Worm (Caenorhabditis elegans) whole organism, L4 larva: ENCODE measurements around the gene cpg-19.

Experiments used
- F10B5.3 ChIP-seq: sonication (generic microtip); optimal IDR thresholded peaks from 2 replicates; lab custom pipeline; 2016; ENCODE audit warnings: mild to moderate bottlenecking, missing genetic modification characterization, missing compliant biosample characterization
- F26F4.8 ChIP-seq: fragments of 200-800 bp; sonication (Bioruptor generic); conservative IDR thresholded peaks from 2 replicates; pipeline ENCODE4 v1.3.6; 2022; ENCODE audit warnings: missing genetic modification characterization, missing compliant biosample characterization
- F37D6.2 ChIP-seq: sonication (generic microtip); optimal IDR thresholded peaks from 2 replicates; lab custom pipeline; 2016; ENCODE audit warnings: mild to moderate bottlenecking, missing genetic modification characterization, missing compliant biosample characterization
- F44E2.7 ChIP-seq: fragments of 200-800 bp; sonication (Bioruptor generic); IDR thresholded peaks from 2 replicates; pipeline ENCODE4 v2.1.2; 2022; ENCODE audit warnings: missing genetic modification characterization, missing compliant biosample characterization
- T26A8.4 ChIP-seq: fragments of 200-800 bp; sonication (Bioruptor generic); IDR thresholded peaks from 2 replicates; pipeline ENCODE4 v1.3.6; 2022; ENCODE audit warnings: missing genetic modification characterization, missing compliant biosample characterization
- Y5F2A.4 ChIP-seq: fragments of 200-800 bp; sonication (Bioruptor generic); optimal IDR thresholded peaks from 2 replicates; lab custom pipeline; 2018; ENCODE audit warnings: mild to moderate bottlenecking, missing genetic modification characterization, missing compliant biosample characterization
- aha-1 ChIP-seq: fragments of 150-350 bp; peaks from one replicate; lab custom pipeline; 2014; ENCODE audit warnings: missing biosample characterization, missing genetic modification characterization
- ama-1 ChIP-seq: fragments of 150-350 bp; optimal IDR thresholded peaks from 2 replicates; lab custom pipeline; 2014; ENCODE audit warnings: inconsistent platforms, mixed read lengths
- attf-4 ChIP-seq: sonication (generic microtip); optimal IDR thresholded peaks from 3 replicates; lab custom pipeline; 2017; ENCODE audit warnings: missing biosample characterization, missing genetic modification characterization
- ceh-20 ChIP-seq: fragments of 200-800 bp; sonication (Bioruptor generic); IDR thresholded peaks from 2 replicates; pipeline ENCODE4 v1.3.6; 2022; ENCODE audit warnings: missing genetic modification reagents, missing genetic modification characterization, missing compliant biosample characterization
- ces-1 ChIP-seq: fragments of 150-350 bp; sonication (generic microtip); optimal IDR thresholded peaks from 4 replicates; lab custom pipeline; 2014; ENCODE audit warnings: missing biosample characterization, missing genetic modification reagents, missing genetic modification characterization
- ctbp-1 ChIP-seq: fragments of 200-800 bp; sonication (Bioruptor generic); IDR thresholded peaks from 2 replicates; pipeline ENCODE4 v1.3.6; 2022; ENCODE audit warnings: missing genetic modification reagents, missing genetic modification characterization, missing compliant biosample characterization
- dmd-6 ChIP-seq: fragments of 200-800 bp; sonication (Bioruptor generic); IDR thresholded peaks from 2 replicates; pipeline ENCODE4 v1.3.6; 2022; ENCODE audit warnings: missing genetic modification reagents, missing genetic modification characterization, missing compliant biosample characterization
- dmd-8 ChIP-seq: fragments of 200-800 bp; sonication (Bioruptor generic); IDR thresholded peaks from 2 replicates; pipeline ENCODE4 v1.3.6; 2022; ENCODE audit warnings: missing genetic modification characterization, missing compliant biosample characterization
- fkh-10 ChIP-seq: fragments of 150-350 bp; optimal IDR thresholded peaks from 2 replicates; lab custom pipeline; 2014; ENCODE audit warnings: missing biosample characterization, missing genetic modification reagents, missing genetic modification characterization
- gei-8 ChIP-seq: fragments of 200-800 bp; sonication (Bioruptor generic); optimal IDR thresholded peaks from 2 replicates; lab custom pipeline; 2018; ENCODE audit warnings: mild to moderate bottlenecking, missing genetic modification characterization, missing compliant biosample characterization
- hif-1 ChIP-seq, 2 experiments: sonication (generic microtip); optimal IDR thresholded peaks; 2 replicates each; lab custom pipeline; 2016 to 2017; ENCODE audit warnings: missing compliant biosample characterization in 2 of 2, missing genetic modification characterization in 2 of 2, missing genetic modification reagents in 2 of 2, missing genotype in 2 of 2, mild to moderate bottlenecking in 1 of 2
- hlh-30 ChIP-seq: sonication (generic microtip); optimal IDR thresholded peaks from 2 replicates; lab custom pipeline; 2017; ENCODE audit warnings: antibody characterized with exemption, mild to moderate bottlenecking, missing genetic modification characterization, missing compliant biosample characterization; ENCODE audit not compliant: insufficient read depth
- hmg-1.1 ChIP-seq: fragments of 200-800 bp; sonication (Bioruptor generic); IDR thresholded peaks from 2 replicates; pipeline ENCODE4 v1.3.6; 2022; ENCODE audit warnings: missing genetic modification reagents, missing genetic modification characterization, missing compliant biosample characterization
- jun-1 ChIP-seq: fragments of 150-350 bp; optimal IDR thresholded peaks from 2 replicates; lab custom pipeline; 2014; ENCODE audit warnings: missing biosample characterization, missing genetic modification reagents, missing genetic modification characterization
- lim-7 ChIP-seq: fragments of 200-800 bp; sonication (Bioruptor generic); IDR thresholded peaks from 2 replicates; pipeline ENCODE4 v1.3.6; 2022; ENCODE audit warnings: missing genetic modification characterization, missing compliant biosample characterization
- lir-3 ChIP-seq: sonication (generic microtip); optimal IDR thresholded peaks from 2 replicates; lab custom pipeline; 2016; ENCODE audit warnings: mild to moderate bottlenecking, missing genetic modification characterization, missing compliant biosample characterization
- lsy-2 ChIP-seq, 2 experiments: fragments of 150-350 bp in 1 of 2; sonication (generic microtip) in 1 of 2; optimal IDR thresholded peaks; 2 replicates each; lab custom pipeline; 2014 to 2017; ENCODE audit warnings: missing biosample characterization in 2 of 2, missing genetic modification characterization in 2 of 2
- mdl-1 ChIP-seq, 2 experiments: fragments of 150-350 bp in 1 of 2; sonication (generic microtip) in 1 of 2; optimal IDR thresholded peaks; 2 replicates each; lab custom pipeline; 2014 to 2017; ENCODE audit warnings: missing biosample characterization in 2 of 2, missing genetic modification characterization in 2 of 2
- mep-1 ChIP-seq: fragments of 150-350 bp; sonication (generic microtip); optimal IDR thresholded peaks from 3 replicates; lab custom pipeline; 2014; ENCODE audit warnings: missing biosample characterization, missing genetic modification characterization
- mxl-3 ChIP-seq: fragments of 200-800 bp; sonication (Bioruptor generic); optimal IDR thresholded peaks from 2 replicates; lab custom pipeline; 2018; ENCODE audit warnings: mild to moderate bottlenecking, missing genetic modification characterization, missing compliant biosample characterization
- nhr-10 ChIP-seq: fragments of 150-350 bp; optimal IDR thresholded peaks from 2 replicates; lab custom pipeline; 2014; ENCODE audit warnings: missing biosample characterization, missing genetic modification characterization
- nhr-102 ChIP-seq: sonication (generic microtip); optimal IDR thresholded peaks from 2 replicates; lab custom pipeline; 2016; ENCODE audit warnings: mild to moderate bottlenecking, missing genetic modification characterization, moderate library complexity, missing compliant biosample characterization
- nhr-25 ChIP-seq: sonication (generic microtip); optimal IDR thresholded peaks from 2 replicates; lab custom pipeline; 2017; ENCODE audit warnings: missing genetic modification characterization, mild to moderate bottlenecking, missing compliant biosample characterization, antibody characterized with exemption, moderate library complexity, borderline replicate concordance; ENCODE audit not compliant: insufficient read depth
- nhr-42 ChIP-seq: fragments of 200-800 bp; sonication (Bioruptor generic); IDR thresholded peaks from 2 replicates; pipeline ENCODE4 v1.3.6; 2022; ENCODE audit warnings: missing genetic modification characterization, missing compliant biosample characterization
- nhr-6 ChIP-seq: fragments of 150-350 bp; optimal IDR thresholded peaks from 2 replicates; lab custom pipeline; 2014; ENCODE audit warnings: missing biosample characterization, missing genetic modification characterization
- nhr-76 ChIP-seq: fragments of 150-350 bp; optimal IDR thresholded peaks from 2 replicates; lab custom pipeline; 2014; ENCODE audit warnings: missing biosample characterization, missing genetic modification characterization
- pha-4 ChIP-seq, 2 experiments: fragments of 150-350 bp in 1 of 2; fragments of 200-800 bp in 1 of 2; sonication (Bioruptor generic) in 1 of 2; IDR thresholded peaks in 1 of 2; optimal IDR thresholded peaks in 1 of 2; 2 replicates each; pipeline versions ENCODE4 v1.3.6 to Lab custom; 2014 to 2022; ENCODE audit warnings: missing genetic modification characterization in 2 of 2, missing genetic modification reagents in 2 of 2, missing biosample characterization in 1 of 2, missing compliant biosample characterization in 1 of 2
- php-3 ChIP-seq: fragments of 200-800 bp; sonication (Bioruptor generic); IDR thresholded peaks from 2 replicates; pipeline ENCODE4 v1.3.6; 2022; ENCODE audit warnings: missing genetic modification reagents, missing genetic modification characterization, missing compliant biosample characterization
- saeg-2 ChIP-seq: fragments of 200-800 bp; sonication (Bioruptor generic); IDR thresholded peaks from 2 replicates; pipeline ENCODE4 v1.3.6; 2022; ENCODE audit warnings: missing genetic modification reagents, missing genetic modification characterization, missing compliant biosample characterization
- set-16 ChIP-seq: fragments of 200-800 bp; sonication (Bioruptor generic); IDR thresholded peaks from 2 replicates; pipeline ENCODE4 v1.3.6; 2022; ENCODE audit warnings: missing genetic modification reagents, missing genetic modification characterization, missing compliant biosample characterization
- snpc-1.2 ChIP-seq: fragments of 200-800 bp; sonication (Bioruptor generic); IDR thresholded peaks from 2 replicates; pipeline ENCODE4 v1.3.6; 2022; ENCODE audit warnings: missing genetic modification reagents, missing genetic modification characterization, missing compliant biosample characterization
- spr-1 ChIP-seq: sonication (generic microtip); optimal IDR thresholded peaks from 2 replicates; lab custom pipeline; 2016; ENCODE audit warnings: mild to moderate bottlenecking, missing genetic modification characterization, missing compliant biosample characterization
- spr-3 ChIP-seq: fragments of 200-800 bp; sonication (Bioruptor generic); optimal IDR thresholded peaks from 2 replicates; lab custom pipeline; 2018; ENCODE audit warnings: mild to moderate bottlenecking, missing genetic modification characterization, missing compliant biosample characterization
- unc-130 ChIP-seq: sonication (generic microtip); optimal IDR thresholded peaks from 2 replicates; lab custom pipeline; 2016; ENCODE audit warnings: missing genetic modification reagents, missing genetic modification characterization, missing compliant biosample characterization
- unc-39 ChIP-seq: sonication (generic microtip); optimal IDR thresholded peaks from 2 replicates; lab custom pipeline; 2017; ENCODE audit warnings: missing biosample characterization, missing genetic modification characterization
- unc-62 ChIP-seq, 3 experiments: fragments of 150-350 bp in 1 of 3; sonication (generic microtip); optimal IDR thresholded peaks in 2 of 3; peaks in 1 of 3; 1 replicate in 1 of 3; 2 replicates in 2 of 3; lab custom pipeline; 2014 to 2017; ENCODE audit warnings: missing biosample characterization in 3 of 3, missing genetic modification characterization in 3 of 3, missing genetic modification reagents in 3 of 3, missing genotype in 1 of 3
- vab-7 ChIP-seq: fragments of 200-800 bp; sonication (Bioruptor generic); IDR thresholded peaks from 2 replicates; pipeline ENCODE4 v1.3.6; 2022; ENCODE audit warnings: missing genetic modification reagents, missing genetic modification characterization, missing compliant biosample characterization
- zag-1 ChIP-seq: fragments of 150-350 bp; optimal IDR thresholded peaks from 2 replicates; lab custom pipeline; 2014; ENCODE audit warnings: missing biosample characterization, missing genetic modification characterization
- zfp-2 ChIP-seq: sonication (generic microtip); optimal IDR thresholded peaks from 2 replicates; lab custom pipeline; 2016; ENCODE audit warnings: mild to moderate bottlenecking, missing genetic modification characterization, missing compliant biosample characterization
- ztf-11 ChIP-seq: fragments of 150-350 bp; optimal IDR thresholded peaks from 2 replicates; lab custom pipeline; 2014; ENCODE audit warnings: missing biosample characterization, missing genetic modification characterization

Gene cpg-19

DNA sequence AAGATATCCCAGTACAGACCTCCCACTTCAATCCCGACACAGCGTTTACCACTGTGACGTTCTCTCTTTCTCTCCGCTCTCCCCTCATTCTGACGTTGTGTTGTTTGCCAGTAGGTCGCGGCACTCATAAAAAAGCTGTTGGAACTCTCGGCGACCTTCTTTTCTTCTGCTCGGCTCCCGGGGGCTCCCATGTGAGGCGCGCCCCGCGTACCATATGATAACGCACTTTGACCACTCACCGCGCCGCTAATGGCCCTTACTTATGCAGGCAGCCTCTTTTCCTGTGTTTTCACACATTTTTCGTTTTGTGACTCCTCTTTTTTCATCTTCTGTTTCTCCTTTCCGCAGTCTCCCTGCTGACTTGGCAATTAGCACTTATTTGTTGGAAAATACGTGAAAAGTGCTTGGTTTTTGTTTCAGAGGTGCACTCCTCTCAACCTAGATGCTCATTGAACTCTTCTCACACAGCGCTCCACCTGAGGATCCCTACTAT lies 42.3 kb upstream of the cpg-19 start, which contains the start of gene ser-1:
ser-1 (plus strand) TSS at position 443 of the 493 bp plus-strand sequence.
- no peak for TF ChIP-seq lir-3 (tag; lab: Kevin White, UChicago)
- TF ChIP-seq F10B5.3: no peak
- TF ChIP-seq lsy-2 (tag; optimal IDR thresholded peaks at IDR 0.05; lab: Kevin White, UChicago): no peak
- TF ChIP-seq dmd-6 (GFP tag; lab: Robert Waterston, UW): no peak
- peak; percentile 50; the same call in 1 of the 2 replicates for TF ChIP-seq dmd-8 (GFP tag; lab: Robert Waterston, UW)
- no peak for TF ChIP-seq spr-1 (tag; lab: Kevin White, UChicago)
- TF ChIP-seq set-16 (GFP tag; lab: Robert Waterston, UW): peak; percentile 46; the same call in 1 of the 2 replicates
- TF ChIP-seq vab-7 (GFP tag; lab: Robert Waterston, UW): no peak
- TF ChIP-seq nhr-76 (tag; lab: Kevin White, UChicago): no peak
- no peak for TF ChIP-seq hif-1 (tag; optimal IDR thresholded peaks at IDR 0.05; lab: Kevin White, UChicago)
- TF ChIP-seq unc-62 (GFP tag; optimal IDR thresholded peaks at IDR 0.05 in 1 of 2; lab: Kevin White, UChicago): no peak
- TF ChIP-seq unc-62 (tag; optimal IDR thresholded peaks at IDR 0.05; lab: Kevin White, UChicago): no peak
- TF ChIP-seq lim-7 (GFP tag; lab: Robert Waterston, UW): no peak
- TF ChIP-seq mdl-1 (tag; optimal IDR thresholded peaks at IDR 0.05; lab: Kevin White, UChicago): no peak
- no peak for TF ChIP-seq gei-8 (GFP tag; lab: Kevin White, UChicago)
- peak; percentile 67 for TF ChIP-seq aha-1 (tag; lab: Kevin White, UChicago)
- TF ChIP-seq hmg-1.1 (GFP tag; lab: Robert Waterston, UW): no peak
- 0 out of 2 replicates have a peak, but pooled peaks have one; percentile 31 for TF ChIP-seq nhr-42 (GFP tag; lab: Robert Waterston, UW)
- no peak for TF ChIP-seq nhr-102 (tag; lab: Kevin White, UChicago)
- no peak for TF ChIP-seq jun-1 (tag; lab: Kevin White, UChicago)
- TF ChIP-seq nhr-25 (tag; lab: Kevin White, UChicago): no peak
- no peak for TF ChIP-seq php-3
- TF ChIP-seq F37D6.2: no peak
- no peak for TF ChIP-seq unc-130

DNA sequence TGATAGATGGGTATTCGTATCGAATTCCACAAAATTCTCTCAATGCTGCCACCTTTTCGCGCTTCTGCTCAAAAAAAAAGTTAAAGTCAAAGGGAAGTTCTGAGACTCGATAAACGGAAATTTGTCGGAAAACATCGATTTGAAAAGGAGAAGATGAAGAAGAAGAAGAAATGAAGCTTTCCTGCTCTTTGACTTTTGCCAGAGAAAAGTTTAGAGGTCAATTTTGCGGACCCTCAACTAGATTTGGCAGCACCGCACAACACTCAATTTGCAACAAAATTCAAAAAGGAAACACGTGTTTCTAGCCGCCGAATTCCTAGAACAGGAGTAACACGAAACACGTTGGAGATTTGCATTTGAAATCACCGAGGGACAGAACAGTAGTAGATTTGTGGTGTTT lies 33.5 kb upstream of the cpg-19 start:
- TF ChIP-seq ces-1 (peak; percentile 20), attf-4 (tag; lab: Kevin White, UChicago) (no peak), unc-130 (no peak), F44E2.7 (0 out of 2 replicates have a peak, but pooled peaks have one; percentile 38), fkh-10 (peak; percentile 95), unc-62 (GFP tag; optimal IDR thresholded peaks at IDR 0.05 in 1 of 2; lab: Kevin White, UChicago) (peak in 1 of 2 experiments; percentile 14), unc-62 (tag; optimal IDR thresholded peaks at IDR 0.05; lab: Kevin White, UChicago) (no peak), mxl-3 (no peak), ctbp-1 (0 out of 2 replicates have a peak, but pooled peaks have one; percentile 15)

DNA sequence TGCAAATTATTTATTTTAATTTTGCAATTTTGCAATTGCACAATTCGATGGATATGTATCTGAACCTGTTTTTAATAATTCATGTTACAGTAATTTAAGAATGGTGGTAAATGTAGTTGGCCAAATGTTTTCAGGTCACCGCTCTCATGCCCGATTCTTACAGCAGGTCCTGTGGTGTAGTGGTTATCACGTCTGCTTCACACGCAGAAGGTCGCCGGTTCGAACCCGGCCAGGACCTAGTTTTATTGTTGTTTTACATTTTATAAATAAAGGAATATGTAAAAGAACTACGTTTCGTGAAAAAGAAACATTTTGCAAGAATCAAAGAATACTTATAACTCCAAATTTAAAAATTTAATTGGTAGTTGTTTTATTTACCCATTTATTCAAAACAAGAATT lies 31.4 kb upstream of the cpg-19 start:
- TF ChIP-seq nhr-10 (tag; lab: Kevin White, UChicago): no peak
- TF ChIP-seq pha-4 (GFP tag; IDR thresholded peaks at IDR 0.05; lab: Robert Waterston, UW): peak; percentile 57; the same call in 1 of the 2 replicates
- no peak for TF ChIP-seq pha-4 (tag; optimal IDR thresholded peaks at IDR 0.05; lab: Kevin White, UChicago)
- no peak for TF ChIP-seq zfp-2 (tag; lab: Kevin White, UChicago)
- TF ChIP-seq dmd-8 (GFP tag; lab: Robert Waterston, UW): peak; percentile 76; the same call in 1 of the 2 replicates
- TF ChIP-seq Y5F2A.4 (GFP tag; lab: Kevin White, UChicago): no peak
- no peak for TF ChIP-seq unc-39
- no peak for TF ChIP-seq F44E2.7
- no peak for TF ChIP-seq nhr-6 (tag; lab: Kevin White, UChicago)
- 0 out of 2 replicates have a peak, but pooled peaks have one; percentile 16 for TF ChIP-seq ceh-20 (GFP tag; lab: Robert Waterston, UW)
- TF ChIP-seq F26F4.8 (GFP tag; lab: Robert Waterston, UW): peak; percentile 65; the same call in 1 of the 2 replicates
- TF ChIP-seq zag-1 (tag; lab: Kevin White, UChicago): no peak
- TF ChIP-seq ztf-11 (tag; lab: Kevin White, UChicago): no peak
- TF ChIP-seq mep-1 (tag; lab: Kevin White, UChicago): no peak
- TF ChIP-seq spr-3 (GFP tag; lab: Kevin White, UChicago): no peak
- no peak for TF ChIP-seq unc-130
- no peak for TF ChIP-seq fkh-10
- TF ChIP-seq saeg-2: no peak
- TF ChIP-seq T26A8.4 (GFP tag; lab: Robert Waterston, UW): no peak
- no peak for TF ChIP-seq lir-3 (tag; lab: Kevin White, UChicago)
- TF ChIP-seq ama-1 (lab: Kevin White, UChicago): no peak
- TF ChIP-seq lim-7 (GFP tag; lab: Robert Waterston, UW): peak; percentile 77
- peak; percentile 69 for TF ChIP-seq snpc-1.2 (GFP tag; lab: Robert Waterston, UW)
- peak; percentile 29; the same call in 1 of the 2 replicates for TF ChIP-seq php-3
- no peak for TF ChIP-seq hlh-30 (tag; lab: Kevin White, UChicago)
